Fruit fly (Drosophila melanogaster) whole organism, pupa: ENCODE results near the gene CG13282.

Experiments used
- CG10348 ChIP-seq: fragments of 200-800 bp; sonication (Bioruptor generic); IDR thresholded peaks from 2 replicates; pipeline ENCODE4 v1.3.6; 2022; ENCODE audit warnings: missing biosample characterization, missing genetic modification characterization
- CG12605 ChIP-seq: fragments of 200-800 bp; sonication (Bioruptor generic); IDR thresholded peaks from 2 replicates; pipeline ENCODE4 v1.3.6; 2022; ENCODE audit warnings: missing biosample characterization, missing genetic modification characterization
- CG13204 ChIP-seq: fragments of 200-800 bp; sonication (Bioruptor generic); optimal IDR thresholded peaks from 2 replicates; lab custom pipeline; 2018; ENCODE audit warnings: missing biosample characterization, mild to moderate bottlenecking, missing genetic modification characterization, moderate library complexity
- CG14655 ChIP-seq: fragments of 200-800 bp; sonication (Bioruptor generic); optimal IDR thresholded peaks from 3 replicates; lab custom pipeline; 2017; ENCODE audit warnings: mild to moderate bottlenecking, missing biosample characterization, missing genetic modification reagents, missing genetic modification characterization
- CG17806 ChIP-seq: fragments of 200-800 bp; sonication (Bioruptor generic); optimal IDR thresholded peaks from 2 replicates; lab custom pipeline; 2018; ENCODE audit warnings: missing biosample characterization, mild to moderate bottlenecking, missing genetic modification characterization, moderate library complexity
- CG32121 ChIP-seq: fragments of 200-800 bp; sonication (Bioruptor generic); IDR thresholded peaks from 2 replicates; pipeline ENCODE4 v1.3.6; 2022; ENCODE audit warnings: missing biosample characterization, missing genetic modification characterization
- CG34367 ChIP-seq: fragments of 200-800 bp; sonication (Bioruptor generic); optimal IDR thresholded peaks from 2 replicates; lab custom pipeline; 2018; ENCODE audit warnings: missing biosample characterization, mild to moderate bottlenecking, missing genetic modification characterization
- CG4496 ChIP-seq: fragments of 200-800 bp; sonication (Bioruptor generic); IDR thresholded peaks from 3 replicates; pipeline ENCODE4 v1.3.6; 2022; ENCODE audit warnings: missing biosample characterization, missing genetic modification characterization
- CG8159 ChIP-seq: fragments of 200-800 bp; sonication (Bioruptor generic); optimal IDR thresholded peaks from 3 replicates; lab custom pipeline; 2018; ENCODE audit warnings: missing biosample characterization, mild to moderate bottlenecking, missing genetic modification characterization, moderate library complexity
- CG8301 ChIP-seq: fragments of 200-800 bp; sonication (Bioruptor generic); optimal IDR thresholded peaks from 2 replicates; lab custom pipeline; 2018; ENCODE audit warnings: missing biosample characterization, mild to moderate bottlenecking, missing genetic modification characterization
- CG9948 ChIP-seq: fragments of 200-800 bp; sonication (Bioruptor generic); optimal IDR thresholded peaks from 2 replicates; lab custom pipeline; 2018; ENCODE audit warnings: missing biosample characterization, mild to moderate bottlenecking, missing genetic modification characterization, moderate library complexity
- D1 ChIP-seq: fragments of 200-800 bp; sonication (Bioruptor generic); optimal IDR thresholded peaks from 2 replicates; lab custom pipeline; 2018; ENCODE audit warnings: missing biosample characterization, mild to moderate bottlenecking, missing genetic modification characterization, moderate library complexity
- EcR ChIP-seq: fragments of 200-800 bp; sonication (Bioruptor generic); optimal IDR thresholded peaks from 3 replicates; lab custom pipeline; 2019; ENCODE audit warnings: missing biosample characterization, missing genetic modification characterization, mild to moderate bottlenecking, moderate library complexity, missing genetic modification reagents
- Ets98B ChIP-seq: fragments of 200-800 bp; sonication (Bioruptor generic); IDR thresholded peaks from 2 replicates; pipeline ENCODE4 v1.3.6; 2022; ENCODE audit warnings: missing biosample characterization, missing genetic modification characterization
- Pif1A ChIP-seq: fragments of 200-800 bp; sonication (Bioruptor generic); optimal IDR thresholded peaks from 3 replicates; lab custom pipeline; 2016; ENCODE audit warnings: missing biosample characterization, missing genetic modification characterization
- Pif1B ChIP-seq: fragments of 200-800 bp; sonication (Bioruptor generic); optimal IDR thresholded peaks from 3 replicates; lab custom pipeline; 2016; ENCODE audit warnings: missing biosample characterization, missing genetic modification characterization
- Snoo ChIP-seq: fragments of 200-800 bp; sonication (Bioruptor generic); optimal IDR thresholded peaks from 3 replicates; lab custom pipeline; 2017; ENCODE audit warnings: missing biosample characterization, mild to moderate bottlenecking, missing genetic modification characterization, inconsistent platforms
- fd96Ca ChIP-seq: fragments of 200-800 bp; sonication (Bioruptor generic); IDR thresholded peaks from 3 replicates; pipeline ENCODE4 v1.3.6; 2022; ENCODE audit warnings: missing biosample characterization, missing genetic modification characterization
- gl ChIP-seq: fragments of 200-800 bp; sonication (Bioruptor generic); optimal IDR thresholded peaks from 2 replicates; lab custom pipeline; 2018; ENCODE audit warnings: missing biosample characterization, mild to moderate bottlenecking, missing genetic modification characterization
- rn ChIP-seq: fragments of 200-800 bp; sonication (Bioruptor generic); IDR thresholded peaks from 2 replicates; pipeline ENCODE4 v1.3.6; 2022; ENCODE audit warnings: missing biosample characterization, missing genetic modification characterization

The CG13282 gene

DNA sequence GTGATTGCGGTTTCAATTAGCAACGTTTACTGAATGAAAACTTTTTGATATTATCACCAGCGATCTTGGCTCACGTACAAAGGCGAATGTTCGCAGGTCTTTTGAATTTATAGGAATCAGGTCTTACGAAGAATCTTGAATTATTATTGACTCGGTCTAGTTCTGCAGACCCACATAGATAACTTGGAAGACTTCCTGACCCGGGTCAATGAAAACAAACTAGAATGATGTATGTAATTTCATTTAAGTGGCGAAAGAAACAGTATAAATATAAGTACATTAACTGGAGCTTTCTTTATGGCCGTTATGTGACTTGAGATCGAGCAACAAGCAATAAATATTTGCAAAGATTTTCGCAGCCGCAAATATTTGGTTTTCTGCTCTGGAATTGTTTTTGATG is at the start of gene CG13282:
Gene CG13282 (minus strand): TSS at position 101 of the 400 bp plus-strand sequence.
- no peak for TF ChIP-seq CG9948 (tag; lab: Kevin White, UChicago)
- TF ChIP-seq, all 21 proteins: peak for 0

- TF ChIP-seq EcR (GFP tag; lab: Kevin White, UChicago) (peak; percentile 61), D1 (tag; lab: Kevin White, UChicago) (no peak), fd96Ca (GFP tag; lab: Robert Waterston, UW) (no peak), CG14655 (GFP tag; lab: Kevin White, UChicago) (no peak), gl (no peak), CG17806 (tag; lab: Kevin White, UChicago) (no peak), CG10348 (GFP tag; lab: Robert Waterston, UW) (no peak), Pif1A (no peak), rn (GFP tag; lab: Robert Waterston, UW) (no peak)
Observed at dm6 chr2L:16882871-16883849, 48.9 kb upstream of the CG13282 start.

dm6 chr2L:16882372-16882771 is 48.1 kb upstream of the CG13282 start:
- TF ChIP-seq CG9948 (tag; lab: Kevin White, UChicago) (no peak), CG8301 (no peak), CG17806 (tag; lab: Kevin White, UChicago) (no peak), CG34367 (no peak), CG4496 (GFP tag; lab: Robert Waterston, UW) (no peak), Pif1A (no peak), D1 (tag; lab: Kevin White, UChicago) (no peak), CG13204 (GFP tag; lab: Kevin White, UChicago) (no peak), Snoo (tag; lab: Kevin White, UChicago) (no peak), rn (GFP tag; lab: Robert Waterston, UW) (no peak), Pif1B (no peak)

dm6 chr2L:16880930-16881329 is 46.6 kb upstream of the CG13282 start:
- TF ChIP-seq CG12605 (GFP tag; lab: Robert Waterston, UW) = peak; percentile 54; the same call in 1 of the 2 replicates
- peak; percentile 86 for TF ChIP-seq CG13204 (GFP tag; lab: Kevin White, UChicago)
- peak; percentile 41; the same call in 1 of the 2 replicates for TF ChIP-seq CG32121 (GFP tag; lab: Robert Waterston, UW)
- no peak for TF ChIP-seq CG34367
- TF ChIP-seq Pif1A = peak; percentile 2
- peak; percentile 24 for TF ChIP-seq Pif1B
- no peak for TF ChIP-seq D1 (tag; lab: Kevin White, UChicago)
- peak; percentile 70 for TF ChIP-seq Ets98B (GFP tag; lab: Robert Waterston, UW)
- peak; percentile 63 for TF ChIP-seq fd96Ca (GFP tag; lab: Robert Waterston, UW)
- peak; percentile 75 for TF ChIP-seq CG4496 (GFP tag; lab: Robert Waterston, UW)
- TF ChIP-seq Snoo (tag; lab: Kevin White, UChicago) = no peak

DNA sequence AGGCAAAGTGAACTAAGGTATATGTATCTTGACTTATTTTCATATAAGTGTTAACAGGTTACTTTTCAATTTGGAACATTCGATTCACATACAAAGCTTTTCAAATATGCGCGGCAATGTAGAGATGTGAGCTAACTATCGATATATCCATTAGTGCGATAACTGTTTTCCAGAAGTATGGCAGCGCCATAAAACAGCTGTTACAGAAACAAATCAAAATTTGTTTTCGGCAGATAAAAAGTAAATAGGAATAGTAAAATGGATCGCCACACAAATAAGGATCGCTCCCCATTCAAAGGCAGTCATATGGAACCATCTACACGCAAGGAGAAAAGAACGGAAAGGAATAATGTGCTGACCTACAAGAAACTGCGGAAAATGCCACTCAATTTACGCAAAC is 45.0 kb upstream of the CG13282 start, which contains the start of the genes CG32832, CG31743 and CG34313:
Gene CG32832 (minus strand): TSS at position 3 of the 400 bp plus-strand sequence.
Gene CG31743 (plus strand): TSS at position 230 of the 400 bp plus-strand sequence.
Gene CG34313 (plus strand): TSS at position 230 of the 400 bp plus-strand sequence.
- TF ChIP-seq Snoo (tag; lab: Kevin White, UChicago) (no peak), rn (GFP tag; lab: Robert Waterston, UW) (no peak), CG34367 (no peak), CG4496 (GFP tag; lab: Robert Waterston, UW) (no peak), CG13204 (GFP tag; lab: Kevin White, UChicago) (no peak), CG32121 (GFP tag; lab: Robert Waterston, UW) (no peak), fd96Ca (GFP tag; lab: Robert Waterston, UW) (no peak), gl (no peak), CG12605 (GFP tag; lab: Robert Waterston, UW) (no peak)
- TF ChIP-seq, all 21 proteins: peak for 0

DNA sequence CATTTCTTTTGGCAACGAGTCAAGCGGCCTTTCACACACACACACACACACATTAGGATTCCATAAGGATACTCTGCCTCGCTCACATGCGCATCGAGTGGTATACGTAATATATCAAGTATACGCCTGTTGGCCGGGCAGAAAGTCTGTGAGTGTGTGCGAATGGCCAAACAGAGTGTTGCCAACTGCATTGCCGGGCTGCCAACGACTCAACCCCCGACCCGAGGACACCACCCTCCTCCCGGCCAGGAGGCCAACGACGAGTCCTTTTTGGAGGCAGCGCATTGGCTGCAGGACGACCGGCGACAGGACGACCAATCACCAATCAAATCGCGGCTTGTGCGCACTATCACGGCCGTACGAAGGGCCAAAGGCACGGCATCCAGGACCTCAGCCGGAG is 43.4 kb upstream of the CG13282 start:
- no peak for TF ChIP-seq CG17806 (tag; lab: Kevin White, UChicago)
- TF ChIP-seq CG8159 (tag; lab: Kevin White, UChicago) = no peak
- no peak for TF ChIP-seq gl
- TF ChIP-seq Pif1B = no peak
- no peak for TF ChIP-seq Snoo (tag; lab: Kevin White, UChicago)
- TF ChIP-seq CG34367 = no peak
- no peak for TF ChIP-seq Pif1A
- no peak for TF ChIP-seq CG13204 (GFP tag; lab: Kevin White, UChicago)
- TF ChIP-seq CG10348 (GFP tag; lab: Robert Waterston, UW) = no peak

DNA sequence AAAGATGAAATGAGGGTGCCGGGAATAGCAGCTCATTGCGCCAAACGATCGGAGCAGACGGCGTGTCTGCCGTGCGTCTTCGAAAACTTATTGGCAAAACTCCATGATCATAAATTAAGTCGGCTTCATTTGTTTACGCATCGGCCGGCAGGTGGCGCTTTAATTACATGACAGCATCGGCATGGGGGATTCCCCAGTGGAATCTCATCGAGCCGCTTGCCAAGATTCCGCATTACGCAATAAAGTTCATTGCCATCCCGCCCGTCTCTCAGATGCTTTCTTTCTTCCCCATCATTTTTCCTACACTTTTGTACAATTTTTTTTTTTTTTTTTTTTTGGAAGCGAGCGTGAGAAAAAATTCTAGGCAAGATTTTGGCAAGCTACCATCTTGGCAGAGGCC is 42.3 kb upstream of the CG13282 start:
- TF ChIP-seq D1 (tag; lab: Kevin White, UChicago) = no peak
- TF ChIP-seq Snoo (tag; lab: Kevin White, UChicago) = no peak
- no peak for TF ChIP-seq CG13204 (GFP tag; lab: Kevin White, UChicago)
- no peak for TF ChIP-seq CG34367
- TF ChIP-seq rn (GFP tag; lab: Robert Waterston, UW) = no peak
- TF ChIP-seq CG32121 (GFP tag; lab: Robert Waterston, UW) = peak; percentile 51; the same call in 1 of the 2 replicates
